Worm (Caenorhabditis elegans) whole organism, L3 larva: Measurements from ENCODE around the gene C08F8.9.

Source experiments
- R02D3.7 ChIP-seq: fragments of 150-350 bp; optimal IDR thresholded peaks from 2 replicates; lab custom pipeline; 2014; ENCODE audit warnings: missing biosample characterization, missing genetic modification characterization
- ZK546.5 ChIP-seq: sonication (generic microtip); optimal IDR thresholded peaks from 2 replicates; lab custom pipeline; 2017; ENCODE audit warnings: missing biosample characterization, missing genetic modification characterization
- ceh-16 ChIP-seq: sonication (generic microtip); optimal IDR thresholded peaks from 2 replicates; lab custom pipeline; 2017; ENCODE audit warnings: missing biosample characterization, missing genetic modification characterization
- ceh-28 ChIP-seq: fragments of 150-350 bp; optimal IDR thresholded peaks from 2 replicates; lab custom pipeline; 2014; ENCODE audit warnings: missing biosample characterization, missing genetic modification reagents, missing genetic modification characterization
- ceh-82 ChIP-seq: fragments of 150-350 bp; optimal IDR thresholded peaks from 2 replicates; lab custom pipeline; 2014; ENCODE audit warnings: missing biosample characterization, missing genetic modification characterization
- ceh-9 ChIP-seq: sonication (generic microtip); optimal IDR thresholded peaks from 2 replicates; lab custom pipeline; 2018; ENCODE audit warnings: missing biosample characterization, missing genetic modification characterization
- daf-12 ChIP-seq: fragments of 150-350 bp; optimal IDR thresholded peaks from 2 replicates; lab custom pipeline; 2014; ENCODE audit warnings: missing biosample characterization, missing genetic modification reagents, missing genetic modification characterization
- egl-27 ChIP-seq: sonication (generic microtip); optimal IDR thresholded peaks from 4 replicates; lab custom pipeline; 2017; ENCODE audit warnings: missing biosample characterization, missing genetic modification reagents, missing genetic modification characterization
- egl-5 ChIP-seq: fragments of 150-350 bp; optimal IDR thresholded peaks from 2 replicates; lab custom pipeline; 2017; ENCODE audit warnings: missing biosample characterization, missing genetic modification reagents, missing genetic modification characterization, inconsistent platforms
- elt-2 ChIP-seq: sonication (generic microtip); optimal IDR thresholded peaks from 2 replicates; lab custom pipeline; 2016; ENCODE audit warnings: missing genetic modification reagents, mild to moderate bottlenecking, missing genetic modification characterization, missing compliant biosample characterization
- elt-3 ChIP-seq, 3 experiments: fragments of 150-350 bp in 1 of 3; sonication (generic microtip) in 2 of 3; optimal IDR thresholded peaks; 2 replicates in 2 of 3; 4 replicates in 1 of 3; lab custom pipeline; 2014 to 2017; ENCODE audit warnings: missing biosample characterization in 3 of 3, missing genetic modification characterization in 3 of 3
- fkh-10 ChIP-seq: sonication (generic microtip); optimal IDR thresholded peaks from 2 replicates; lab custom pipeline; 2017; ENCODE audit warnings: missing biosample characterization, missing genetic modification reagents, missing genetic modification characterization
- fos-1 ChIP-seq: fragments of 150-350 bp; optimal IDR thresholded peaks from 2 replicates; lab custom pipeline; 2014; ENCODE audit warnings: missing biosample characterization, missing genetic modification characterization
- hmg-11 ChIP-seq: sonication (generic microtip); optimal IDR thresholded peaks from 2 replicates; lab custom pipeline; 2016; ENCODE audit warnings: missing genetic modification characterization, missing compliant biosample characterization
- jun-1 ChIP-seq: fragments of 150-350 bp; optimal IDR thresholded peaks from 2 replicates; lab custom pipeline; 2014; ENCODE audit warnings: missing biosample characterization, missing genetic modification reagents, missing genetic modification characterization
- lin-15B ChIP-seq: fragments of 150-350 bp; optimal IDR thresholded peaks from 2 replicates; lab custom pipeline; 2014; ENCODE audit warnings: missing biosample characterization, missing genetic modification characterization
- lin-39 ChIP-seq: fragments of 150-350 bp; optimal IDR thresholded peaks from 2 replicates; lab custom pipeline; 2018; ENCODE audit warnings: missing biosample characterization, missing genetic modification reagents, missing genetic modification characterization
- lsy-12 ChIP-seq: sonication (generic microtip); optimal IDR thresholded peaks from 2 replicates; lab custom pipeline; 2016; ENCODE audit warnings: mild to moderate bottlenecking, missing genetic modification characterization, missing compliant biosample characterization
- mdl-1 ChIP-seq: fragments of 150-350 bp; optimal IDR thresholded peaks from 2 replicates; lab custom pipeline; 2014; ENCODE audit warnings: missing biosample characterization, missing genetic modification characterization
- nfya-1 ChIP-seq: sonication (generic microtip); optimal IDR thresholded peaks from 2 replicates; lab custom pipeline; 2017; ENCODE audit warnings: missing genetic modification characterization, mild to moderate bottlenecking, missing compliant biosample characterization, antibody characterized with exemption, moderate library complexity; ENCODE audit not compliant: insufficient read depth
- nhr-11 ChIP-seq: fragments of 150-350 bp; optimal IDR thresholded peaks from 2 replicates; lab custom pipeline; 2014; ENCODE audit warnings: missing biosample characterization, missing genetic modification characterization
- nhr-23 ChIP-seq: fragments of 150-350 bp; optimal IDR thresholded peaks from 2 replicates; lab custom pipeline; 2014; ENCODE audit warnings: missing biosample characterization, missing genetic modification reagents, missing genetic modification characterization
- nhr-25 ChIP-seq: sonication (generic microtip); optimal IDR thresholded peaks from 2 replicates; lab custom pipeline; 2017; ENCODE audit warnings: missing biosample characterization, missing genetic modification characterization
- nhr-28 ChIP-seq: fragments of 150-350 bp; optimal IDR thresholded peaks from 2 replicates; lab custom pipeline; 2014; ENCODE audit warnings: missing biosample characterization, missing genetic modification characterization
- nhr-43 ChIP-seq: sonication (generic microtip); optimal IDR thresholded peaks from 2 replicates; lab custom pipeline; 2016; ENCODE audit warnings: mild to moderate bottlenecking, missing genetic modification characterization, missing compliant biosample characterization; ENCODE audit not compliant: poor library complexity, severe bottlenecking
- nhr-76 ChIP-seq: fragments of 150-350 bp; sonication (generic microtip); optimal IDR thresholded peaks from 5 replicates; lab custom pipeline; 2014; ENCODE audit warnings: missing biosample characterization, missing genetic modification characterization
- pha-4 ChIP-seq: fragments of 150-350 bp; optimal IDR thresholded peaks from 2 replicates; lab custom pipeline; 2014; ENCODE audit warnings: missing biosample characterization, missing genetic modification reagents, missing genetic modification characterization
- pqm-1 ChIP-seq: fragments of 150-350 bp; optimal IDR thresholded peaks from 2 replicates; lab custom pipeline; 2017; ENCODE audit warnings: missing biosample characterization, missing genetic modification characterization, inconsistent platforms
- skn-1 ChIP-seq: fragments of 150-350 bp; optimal IDR thresholded peaks from 2 replicates; lab custom pipeline; 2014; ENCODE audit warnings: missing biosample characterization, missing genetic modification characterization
- snpc-4 ChIP-seq: fragments of 150-350 bp; optimal IDR thresholded peaks from 2 replicates; lab custom pipeline; 2014; ENCODE audit warnings: missing biosample characterization, missing genetic modification characterization
- tbx-2 ChIP-seq: sonication (generic microtip); optimal IDR thresholded peaks from 2 replicates; lab custom pipeline; 2016; ENCODE audit warnings: mild to moderate bottlenecking, missing genetic modification characterization, missing compliant biosample characterization
- zag-1 ChIP-seq: fragments of 150-350 bp; optimal IDR thresholded peaks from 2 replicates; lab custom pipeline; 2014; ENCODE audit warnings: missing biosample characterization, missing genetic modification characterization

Gene C08F8.9

DNA sequence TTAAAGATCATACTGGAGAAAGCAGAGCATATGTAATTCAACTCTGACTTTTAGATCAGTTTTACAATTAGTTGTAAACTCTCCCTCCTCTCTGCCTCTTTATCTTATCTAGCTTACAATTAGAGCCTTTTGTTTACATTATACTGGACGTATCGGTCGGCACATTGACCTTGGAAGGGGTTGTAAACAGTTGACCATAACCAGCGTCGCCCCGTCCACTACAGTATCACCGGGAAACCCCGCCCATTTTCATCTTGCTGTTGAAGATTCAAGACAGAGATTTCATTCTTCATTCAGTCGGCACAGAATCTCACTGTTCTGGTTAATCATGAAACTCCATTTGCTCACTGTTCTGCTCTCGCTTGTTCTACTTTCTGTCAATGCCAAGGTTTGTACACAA is 8.3 kb upstream of the C08F8.9 start, which contains the start of gene sdz-27:
TSS of gene sdz-27 (plus strand) at position 301 of the 400 bp plus-strand sequence.
- TF ChIP-seq mdl-1 (tag; lab: Kevin White, UChicago) (no peak), nhr-28 (tag; lab: Kevin White, UChicago) (no peak), pha-4 (tag; lab: Kevin White, UChicago) (no peak), ceh-82 (tag; lab: Kevin White, UChicago) (no peak), snpc-4 (tag; lab: Kevin White, UChicago) (no peak), lin-39 (no peak), nhr-11 (no peak), ceh-16 (tag; lab: Kevin White, UChicago) (no peak), nhr-25 (no peak)
- TF ChIP-seq, all 47 proteins: peak for 0

DNA sequence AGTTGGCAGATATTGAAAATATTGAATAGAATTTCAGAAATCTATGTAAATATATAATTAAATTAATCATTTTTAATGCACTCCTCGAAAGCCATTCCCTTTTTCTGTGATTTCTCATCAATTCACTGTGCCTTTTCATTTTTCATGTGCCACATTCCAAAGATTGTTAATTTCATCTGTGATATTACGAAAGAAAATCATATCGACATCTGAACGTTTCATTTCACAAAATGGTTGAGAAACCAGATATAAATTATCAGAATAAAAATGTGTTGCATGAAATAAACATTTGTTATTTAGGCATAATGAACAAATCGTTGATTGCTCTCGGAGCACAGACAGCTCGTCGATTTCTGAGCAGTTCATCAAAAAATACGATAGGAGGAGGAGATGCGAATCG is 5.6 kb upstream of the C08F8.9 start, which contains the start of gene nuaf-3:
TSS of gene nuaf-3 (plus strand) at position 301 of the 400 bp plus-strand sequence.
- no peak for TF ChIP-seq nhr-43 (tag; lab: Kevin White, UChicago)
- no peak for TF ChIP-seq snpc-4 (tag; lab: Kevin White, UChicago)
- peak; percentile 34 for TF ChIP-seq elt-2
- no peak for TF ChIP-seq zag-1 (tag; lab: Kevin White, UChicago)
- TF ChIP-seq fos-1: no peak
- TF ChIP-seq nhr-11: no peak

DNA sequence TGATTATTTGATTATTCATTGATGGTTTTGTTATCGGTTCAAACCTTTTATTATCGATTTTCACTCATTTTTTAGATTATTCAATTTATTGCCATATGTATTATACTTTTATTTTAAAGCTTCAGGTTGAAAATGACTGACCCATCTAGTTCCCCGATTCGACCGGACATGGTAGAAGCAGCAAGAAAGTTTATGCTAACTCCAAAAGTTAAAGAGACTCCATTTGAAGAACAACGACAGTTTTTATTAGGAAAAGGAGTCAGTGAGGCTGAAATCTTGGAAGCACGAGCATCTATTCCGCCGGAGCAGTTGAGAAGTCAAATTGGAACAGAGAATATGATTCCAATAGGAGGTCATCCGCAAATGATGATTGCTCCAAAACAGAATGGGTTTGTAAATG is 4.6 kb upstream of the C08F8.9 start, which contains the start of gene prx-14:
TSS of gene prx-14 (plus strand) at position 120 of the 400 bp plus-strand sequence.
- peak; percentile 0 for TF ChIP-seq elt-2
- peak; percentile 8 for TF ChIP-seq pha-4 (tag; lab: Kevin White, UChicago)
- TF ChIP-seq nhr-11: no peak

DNA sequence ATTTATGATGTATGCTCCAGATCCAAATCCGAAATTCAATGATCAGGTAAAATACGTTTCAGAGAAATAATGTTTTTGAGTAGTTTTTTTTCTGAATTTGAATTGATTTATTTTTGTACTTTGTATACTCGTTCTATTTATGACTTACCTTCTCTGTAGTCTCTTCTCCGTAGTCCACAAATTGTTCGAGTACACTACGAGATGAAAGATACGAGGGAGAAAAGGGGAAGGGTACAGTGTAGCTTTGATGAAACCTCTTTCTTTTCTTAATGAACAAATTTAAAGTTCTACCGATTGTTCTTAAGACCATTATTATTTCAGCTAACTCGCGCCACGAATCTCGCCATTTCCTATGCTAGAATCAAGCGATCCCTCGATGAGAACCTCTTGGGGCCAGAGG is 1.7 kb upstream of the C08F8.9 start:
- peak; percentile 11 for TF ChIP-seq elt-2
- peak; percentile 32 for TF ChIP-seq pqm-1 (tag; lab: Kevin White, UChicago)
- peak; percentile 6 for TF ChIP-seq pha-4 (tag; lab: Kevin White, UChicago)
- no peak for TF ChIP-seq ceh-82 (tag; lab: Kevin White, UChicago)

DNA sequence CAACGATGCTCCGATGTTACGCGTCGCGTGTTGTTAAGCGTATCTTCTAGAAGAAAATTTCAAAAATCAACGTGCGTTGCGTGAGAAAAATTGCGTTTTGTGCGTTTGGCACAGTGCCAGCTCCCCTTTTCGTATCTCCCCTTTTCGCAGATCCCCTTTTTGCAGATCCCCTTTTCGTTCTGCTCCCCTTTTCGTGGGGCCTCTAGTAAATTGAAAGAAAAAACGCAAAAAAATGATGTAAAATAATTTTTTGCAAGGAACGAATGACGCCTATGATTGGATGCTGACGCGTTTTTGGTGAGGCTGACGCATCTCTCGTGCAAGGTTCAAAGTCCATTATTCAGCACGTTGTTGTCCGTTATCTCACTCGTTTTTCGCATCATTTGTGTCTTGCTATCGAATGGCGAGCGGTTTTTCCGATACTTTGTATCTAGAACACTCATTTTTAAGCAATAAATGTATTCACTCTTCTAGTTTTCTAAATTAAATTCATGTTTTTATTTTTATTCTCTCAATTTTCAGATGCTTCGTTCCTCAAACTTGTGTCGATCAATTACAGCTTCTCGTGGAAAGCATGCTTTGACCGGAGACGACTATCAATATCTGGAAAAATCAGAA is 837 bp upstream of the C08F8.9 start, which contains the start of gene cpt-2:
TSS of gene cpt-2 (plus strand) at position 523 of the 618 bp plus-strand sequence.
- TF ChIP-seq egl-5 (tag; lab: Kevin White, UChicago): peak; percentile 93
- TF ChIP-seq ceh-28: peak; percentile 70
- TF ChIP-seq ZK546.5 (tag; lab: Kevin White, UChicago): peak; percentile 39
- TF ChIP-seq nhr-43 (tag; lab: Kevin White, UChicago): peak; percentile 87
- peak; percentile 29 for TF ChIP-seq hmg-11 (tag; lab: Kevin White, UChicago)
- TF ChIP-seq skn-1 (tag; lab: Kevin White, UChicago): peak; percentile 46
- peak; percentile 19 for TF ChIP-seq egl-27 (tag; lab: Kevin White, UChicago)
- peak; percentile 84 for TF ChIP-seq elt-2
- TF ChIP-seq ceh-82 (tag; lab: Kevin White, UChicago): peak; percentile 16
- TF ChIP-seq nhr-11: peak; percentile 64
- TF ChIP-seq nfya-1 (tag; lab: Kevin White, UChicago): peak; percentile 88
- TF ChIP-seq lsy-12 (tag; lab: Kevin White, UChicago): peak; percentile 81
- TF ChIP-seq snpc-4 (tag; lab: Kevin White, UChicago): peak; percentile 75
- peak; percentile 74 for TF ChIP-seq R02D3.7
- TF ChIP-seq lin-15B (tag; lab: Kevin White, UChicago): peak; percentile 90
- peak; percentile 39 for TF ChIP-seq fkh-10 (GFP tag; lab: Kevin White, UChicago)
- TF ChIP-seq lin-39: peak; percentile 38
- peak; percentile 82 for TF ChIP-seq jun-1 (tag; lab: Kevin White, UChicago)
- TF ChIP-seq nhr-23: peak; percentile 84
- TF ChIP-seq pha-4 (tag; lab: Kevin White, UChicago): peak; percentile 68
- TF ChIP-seq tbx-2 (tag; lab: Kevin White, UChicago): peak; percentile 83
- TF ChIP-seq pqm-1 (tag; lab: Kevin White, UChicago): peak; percentile 82
- TF ChIP-seq nhr-25: peak; percentile 67

DNA sequence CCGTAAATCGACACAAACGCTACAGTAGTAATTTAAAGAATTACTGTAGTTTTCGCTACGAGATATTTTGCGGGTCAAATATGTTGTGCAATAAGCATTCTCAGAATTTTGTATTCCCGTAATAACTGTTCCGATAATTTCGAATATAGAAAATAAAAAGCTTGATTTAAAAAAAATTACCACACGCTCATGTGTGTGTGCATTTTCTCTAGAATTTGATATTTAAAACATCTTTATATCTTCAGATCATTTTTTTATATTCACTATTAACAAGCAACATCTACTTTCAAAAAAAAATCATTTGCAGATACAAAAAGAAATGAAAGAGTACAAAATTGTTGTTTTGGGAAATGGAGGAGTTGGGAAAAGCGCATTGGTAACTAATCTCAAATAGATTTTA is 1.4 kb downstream of the C08F8.9 start, which contains the start of gene rap-3:
TSS of gene rap-3 (plus strand) at position 301 of the 400 bp plus-strand sequence.
- no peak for TF ChIP-seq daf-12 (tag; lab: Kevin White, UChicago)
- TF ChIP-seq nhr-23: no peak
- no peak for TF ChIP-seq ceh-9 (tag; lab: Kevin White, UChicago)
- no peak for TF ChIP-seq pqm-1 (tag; lab: Kevin White, UChicago)
- no peak for TF ChIP-seq lin-39
- TF ChIP-seq tbx-2 (tag; lab: Kevin White, UChicago): no peak
- TF ChIP-seq elt-3 (tag; optimal IDR thresholded peaks at IDR 0.05; lab: Kevin White, UChicago): no peak
- TF ChIP-seq snpc-4 (tag; lab: Kevin White, UChicago): no peak
- no peak for TF ChIP-seq nhr-76 (tag; lab: Kevin White, UChicago)
- TF ChIP-seq ceh-28: no peak
- TF ChIP-seq, all 47 proteins: peak for 0
